Worm (Caenorhabditis elegans): ENCODE data around the gene W02B12.11.

W02B12.11 gene

ce11 chrII:11518184-11518583, 44.5 kb downstream of the W02B12.11 start, which contains the start of gene B0334.10:
Gene B0334.10, plus strand, starts transcription at chrII:11518484.
- TF ChIP-seq ztf-3 (GFP tag; optimal IDR thresholded peaks at IDR 0.05) (no peak), F23B12.7 (tag; optimal IDR thresholded peaks at IDR 0.05; ENCODE audit: insufficient read depth) (no peak), nhr-80 (tag; optimal IDR thresholded peaks at IDR 0.05) (no peak), F52B5.7 (tag; optimal IDR thresholded peaks at IDR 0.05) (no peak), somi-1 (GFP tag; optimal IDR thresholded peaks at IDR 0.05) (no peak), fkh-3 (tag; optimal IDR thresholded peaks at IDR 0.05) (no peak), K11D2.4 (GFP tag; IDR thresholded peaks at IDR 0.05) (no peak), Y56A3A.18 (GFP tag; IDR thresholded peaks at IDR 0.05) (no peak), madf-8 (GFP tag; conservative IDR thresholded peaks at IDR 0.05) (no peak), mel-28 (tag; optimal IDR thresholded peaks at IDR 0.05; ENCODE audit: borderline replicate concordance) (no peak), F57A8.1 (GFP tag; optimal IDR thresholded peaks at IDR 0.05) (no peak), ccch-3 (GFP tag; optimal IDR thresholded peaks at IDR 0.05) (no peak), lsl-1 (GFP tag; optimal IDR thresholded peaks at IDR 0.05) (no peak), mes-4 (tag; optimal IDR thresholded peaks at IDR 0.05) (no peak), let-526 (GFP tag; IDR thresholded peaks at IDR 0.05) (no peak)

DNA sequence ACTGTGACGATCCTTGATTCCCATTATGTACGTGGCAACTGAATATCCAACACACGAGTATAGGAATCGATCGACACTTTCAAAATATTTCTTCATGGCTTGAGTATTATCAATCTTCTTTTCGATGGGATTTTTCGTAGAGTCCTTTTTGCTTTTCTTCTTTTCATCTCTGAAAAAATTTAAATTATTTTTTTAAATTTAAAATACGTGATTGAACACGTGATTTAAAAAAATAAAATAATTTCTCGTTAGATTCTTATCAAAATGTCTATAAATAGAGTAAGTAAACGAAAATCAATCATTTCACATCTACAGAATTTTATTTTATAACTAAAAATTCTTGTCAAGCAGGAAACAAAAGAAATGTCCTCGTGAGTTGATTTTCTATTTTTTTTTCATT, 47.6 kb downstream of the W02B12.11 start, which contains the start of gene Y62F5A.10:
Gene Y62F5A.10, plus strand, starts transcription at position 301 of the 400 bp plus-strand sequence.
- TF ChIP-seq zfh-2 (GFP tag; conservative IDR thresholded peaks at IDR 0.05) (no peak), rec-8 (tag; optimal IDR thresholded peaks at IDR 0.05) (no peak), Y56A3A.18 (GFP tag; IDR thresholded peaks at IDR 0.05) (no peak), D2030.7 (GFP tag; IDR thresholded peaks at IDR 0.05) (no peak), egl-44 (GFP tag; IDR thresholded peaks at IDR 0.05) (no peak)
